Worm (Caenorhabditis elegans): ENCODE results near the gene K07F5.17.

Gene K07F5.17

ce11 chrIV:9873837-9874236 is 31.7 kb downstream of the K07F5.17 start (continued):
- no peak for TF ChIP-seq daf-16 (GFP tag; optimal IDR thresholded peaks at IDR 0.05)
- TF ChIP-seq daf-16 (tag; optimal IDR thresholded peaks at IDR 0.05), result peak; percentile 42
- TF ChIP-seq unc-39 (tag; optimal IDR thresholded peaks at IDR 0.05), result no peak
- TF ChIP-seq zfp-2 (tag; optimal IDR thresholded peaks at IDR 0.05), result no peak
- no peak for TF ChIP-seq Y105C5A.15 (GFP tag; IDR thresholded peaks at IDR 0.05)
- no peak for TF ChIP-seq ztf-11 (tag; optimal IDR thresholded peaks at IDR 0.05)
- TF ChIP-seq aly-2 (tag; optimal IDR thresholded peaks at IDR 0.05), result no peak
- TF ChIP-seq snpc-1.2 (GFP tag; IDR thresholded peaks at IDR 0.05), result no peak
- peak in 1 of 2 experiments; percentile 14 for TF ChIP-seq unc-62 (GFP tag; optimal IDR thresholded peaks at IDR 0.05 in 1 of 2)
- no peak for TF ChIP-seq unc-62 (tag; optimal IDR thresholded peaks at IDR 0.05)
- peak; percentile 60 for TF ChIP-seq aha-1 (tag)
- no peak for TF ChIP-seq Y48G9A.11 (GFP tag; IDR thresholded peaks at IDR 0.05)
- no peak for TF ChIP-seq ztf-7 (tag; optimal IDR thresholded peaks at IDR 0.05)
- TF ChIP-seq madf-5 (GFP tag; IDR thresholded peaks at IDR 0.05), result no peak
- TF ChIP-seq dve-1 (tag; optimal IDR thresholded peaks at IDR 0.05; ENCODE audit: insufficient read depth), result peak; percentile 37
- no peak for TF ChIP-seq Y75B8A.6 (GFP tag; IDR thresholded peaks at IDR 0.05)
- no peak for TF ChIP-seq tag-97 (GFP tag; IDR thresholded peaks at IDR 0.05)
- TF ChIP-seq hlh-11 (tag; optimal IDR thresholded peaks at IDR 0.05), result peak; percentile 71

- no peak for TF ChIP-seq unc-130 (GFP tag; optimal IDR thresholded peaks at IDR 0.05)
- TF ChIP-seq tra-1 (GFP tag; IDR thresholded peaks at IDR 0.05), result no peak
- peak in 1 of 2 experiments; percentile 81 for TF ChIP-seq mdl-1 (tag; optimal IDR thresholded peaks at IDR 0.05)
- TF ChIP-seq nhr-237 (tag; optimal IDR thresholded peaks at IDR 0.05), result no peak
- TF ChIP-seq T26A8.4 (GFP tag; IDR thresholded peaks at IDR 0.05), result no peak
- peak; percentile 92 for TF ChIP-seq dmd-6 (GFP tag; IDR thresholded peaks at IDR 0.05)
- TF ChIP-seq hlh-11 (tag; optimal IDR thresholded peaks at IDR 0.05), result peak; percentile 80
- TF ChIP-seq mxl-3 (GFP tag; optimal IDR thresholded peaks at IDR 0.05), result peak; percentile 90
- TF ChIP-seq zfp-2 (tag; optimal IDR thresholded peaks at IDR 0.05), result no peak
- TF ChIP-seq mes-2 (tag; optimal IDR thresholded peaks at IDR 0.05; ENCODE audit: poor library complexity, severe bottlenecking), result no peak
- no peak for TF ChIP-seq mxl-2 (GFP tag; conservative IDR thresholded peaks at IDR 0.05)
- TF ChIP-seq madf-5 (GFP tag; IDR thresholded peaks at IDR 0.05), result no peak
- no peak for TF ChIP-seq spr-1 (tag; optimal IDR thresholded peaks at IDR 0.05)
- peak; percentile 44 for TF ChIP-seq T20F7.1 (GFP tag; optimal IDR thresholded peaks at IDR 0.05)
- no peak for TF ChIP-seq zip-11 (GFP tag; IDR thresholded peaks at IDR 0.05)
- TF ChIP-seq mep-1 (tag; optimal IDR thresholded peaks at IDR 0.05), result peak; percentile 50
- peak; percentile 74 for TF ChIP-seq dve-1 (tag; optimal IDR thresholded peaks at IDR 0.05; ENCODE audit: insufficient read depth)
- TF ChIP-seq ces-1 (GFP tag; optimal IDR thresholded peaks at IDR 0.05), result no peak
- no peak for TF ChIP-seq ZK337.2 (GFP tag; IDR thresholded peaks at IDR 0.05)
- no peak for TF ChIP-seq daf-12 (tag; optimal IDR thresholded peaks at IDR 0.05)
- TF ChIP-seq rbr-2 (tag; optimal IDR thresholded peaks at IDR 0.05), result no peak
- TF ChIP-seq snpc-1.2 (GFP tag; IDR thresholded peaks at IDR 0.05), result no peak
- TF ChIP-seq lin-39 (tag; optimal IDR thresholded peaks at IDR 0.05), result no peak
- no peak for TF ChIP-seq ceh-82 (tag; optimal IDR thresholded peaks at IDR 0.05)
- peak in 1 of 2 experiments; percentile 43 for TF ChIP-seq unc-62 (GFP tag; optimal IDR thresholded peaks at IDR 0.05 in 1 of 2)
- no peak for TF ChIP-seq unc-62 (tag; optimal IDR thresholded peaks at IDR 0.05)
- peak; percentile 81 for TF ChIP-seq nhr-48 (tag; optimal IDR thresholded peaks at IDR 0.05)
- no peak for TF ChIP-seq sdz-12 (GFP tag; optimal IDR thresholded peaks at IDR 0.05)
- peak; percentile 87 for TF ChIP-seq nhr-28 (tag; optimal IDR thresholded peaks at IDR 0.05)
- TF ChIP-seq daf-16 (GFP tag; optimal IDR thresholded peaks at IDR 0.05), result no peak
- peak; percentile 88 for TF ChIP-seq daf-16 (tag; optimal IDR thresholded peaks at IDR 0.05)
- 0 out of 2 replicates have a peak, but pooled peaks have one; percentile 20 for TF ChIP-seq php-3 (GFP tag; IDR thresholded peaks at IDR 0.05)
- TF ChIP-seq hlh-30 (tag; optimal IDR thresholded peaks at IDR 0.05; ENCODE audit: insufficient read depth), result peak; percentile 76
- TF ChIP-seq nhr-41 (GFP tag; IDR thresholded peaks at IDR 0.05), result no peak
- no peak for TF ChIP-seq ama-1 (optimal IDR thresholded peaks at IDR 0.05)
- TF ChIP-seq aly-2 (tag; optimal IDR thresholded peaks at IDR 0.05), result no peak
- TF ChIP-seq dpl-1 (GFP tag; optimal IDR thresholded peaks at IDR 0.05), result peak; percentile 14
- no peak for TF ChIP-seq nhr-10 (tag; optimal IDR thresholded peaks at IDR 0.05)
- TF ChIP-seq set-16 (GFP tag; IDR thresholded peaks at IDR 0.05), result no peak
- TF ChIP-seq ceh-32 (tag; optimal IDR thresholded peaks at IDR 0.05; ENCODE audit: poor library complexity), result no peak
- peak in 1 of 2 experiments; percentile 60 for TF ChIP-seq lsy-2 (tag; optimal IDR thresholded peaks at IDR 0.05)
- no peak for TF ChIP-seq tag-97 (GFP tag; IDR thresholded peaks at IDR 0.05)
- TF ChIP-seq pqm-1 (tag; optimal IDR thresholded peaks at IDR 0.05), result peak; percentile 11
Measured at ce11 chrIV:9875646-9876045, 33.5 kb downstream of the K07F5.17 start.

Measured in whole organism, L4 larva.